Fruit fly (Drosophila melanogaster) whole organism, prepupa: ENCODE data around the gene Ir68b.

Experiments used
- CG11902 ChIP-seq: fragments of 200-800 bp; sonication (Bioruptor generic); optimal IDR thresholded peaks from 3 replicates; lab custom pipeline; 2016; ENCODE audit warnings: missing biosample characterization, missing genetic modification characterization
- CG6808 ChIP-seq: fragments of 200-800 bp; sonication (Bioruptor generic); optimal IDR thresholded peaks from 3 replicates; lab custom pipeline; 2017; ENCODE audit warnings: missing biosample characterization, missing genetic modification characterization, mild to moderate bottlenecking, moderate library complexity, missing genetic modification reagents
- Hr39 ChIP-seq: fragments of 200-800 bp; sonication (Bioruptor generic); optimal IDR thresholded peaks from 2 replicates; lab custom pipeline; 2016; ENCODE audit warnings: missing biosample characterization, missing genetic modification characterization
- Hr4 ChIP-seq: fragments of 200-800 bp; sonication (Bioruptor generic); optimal IDR thresholded peaks from 3 replicates; lab custom pipeline; 2016; ENCODE audit warnings: missing biosample characterization, missing genetic modification characterization
- net ChIP-seq: fragments of 200-800 bp; sonication (Bioruptor generic); optimal IDR thresholded peaks from 3 replicates; lab custom pipeline; 2016; ENCODE audit warnings: missing biosample characterization, missing genetic modification characterization

- TF ChIP-seq CG11902 (GFP tag; lab: Kevin White, UChicago) (peak; percentile 47), Hr39 (GFP tag; lab: Kevin White, UChicago) (peak; percentile 75), Hr4 (GFP tag; lab: Kevin White, UChicago) (peak; percentile 35), CG6808 (GFP tag; lab: Kevin White, UChicago) (peak; percentile 62), net (GFP tag; lab: Kevin White, UChicago) (peak; percentile 79)
These were observed 15.9 kb downstream of the Ir68b start for dm6 chr3L:12111081-12111958.
